Fruit fly (Drosophila melanogaster): ENCODE measurements around the gene CG4995.
A peak's percentile ranks its signal among the peaks of the same experiment; 100 is the strongest.

Gene CG4995

DNA sequence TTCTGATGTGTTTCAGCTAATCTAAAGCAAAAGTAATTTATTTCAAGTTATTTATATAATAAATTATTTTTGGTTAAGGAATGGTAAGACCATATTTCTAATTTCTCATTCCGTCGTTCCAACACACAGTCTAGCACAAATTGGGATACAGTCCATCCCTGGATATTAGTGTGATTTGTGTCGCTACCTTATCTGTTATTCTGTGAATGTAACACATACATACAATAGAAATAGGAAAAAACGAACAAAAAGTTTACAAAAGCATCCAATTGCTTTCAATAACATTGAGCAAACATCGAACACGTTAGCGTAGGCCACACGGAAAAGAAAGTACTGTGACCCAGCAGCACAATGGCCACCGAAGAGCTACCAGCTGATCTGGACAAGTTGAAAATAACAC is 44.2 kb downstream of the CG4995 start, which contains the start of gene CG5056 (continued):
- TF ChIP-seq CG42726 (GFP tag; IDR thresholded peaks at IDR 0.05; ENCODE audit: partially characterized antibody): no peak
- no peak for TF ChIP-seq Dbx (GFP tag; IDR thresholded peaks at IDR 0.05)
- TF ChIP-seq CG31224 (GFP tag; IDR thresholded peaks at IDR 0.05): no peak
- no peak for TF ChIP-seq CG12071 (GFP tag; optimal IDR thresholded peaks at IDR 0.05)
- peak; percentile 87 for TF ChIP-seq CG11723 (GFP tag; optimal IDR thresholded peaks at IDR 0.05)
- peak; percentile 54; the same call in 2 of the 3 replicates for TF ChIP-seq CG17361 (GFP tag; IDR thresholded peaks at IDR 0.05)
- no peak for TF ChIP-seq caup (GFP tag; optimal IDR thresholded peaks at IDR 0.05; ENCODE audit: severe bottlenecking)
- TF ChIP-seq tup (GFP tag; optimal IDR thresholded peaks at IDR 0.05): no peak
- TF ChIP-seq CG3726 (GFP tag; IDR thresholded peaks at IDR 0.05): no peak
- TF ChIP-seq Lim3 (GFP tag; IDR thresholded peaks at IDR 0.05): no peak
- TF ChIP-seq Neu2 (GFP tag; optimal IDR thresholded peaks at IDR 0.05; ENCODE audit: borderline replicate concordance): no peak
- TF ChIP-seq CG4328 (GFP tag; optimal IDR thresholded peaks at IDR 0.05): no peak
- no peak for TF ChIP-seq seq (GFP tag; IDR thresholded peaks at IDR 0.05)
- TF ChIP-seq nerfin-2 (GFP tag; IDR thresholded peaks at IDR 0.05; ENCODE audit: partially characterized antibody): no peak
- peak in 1 of 2 experiments; percentile 66 for TF ChIP-seq crp (GFP tag; optimal IDR thresholded peaks at IDR 0.05)
- no peak for TF ChIP-seq corto (GFP tag; optimal IDR thresholded peaks at IDR 0.05)
- no peak for TF ChIP-seq CG17385 (GFP tag; optimal IDR thresholded peaks at IDR 0.05)
- TF ChIP-seq pros (GFP tag; optimal IDR thresholded peaks at IDR 0.05): no peak
- no peak for TF ChIP-seq CG15601 (tag; optimal IDR thresholded peaks at IDR 0.05)
- TF ChIP-seq grau (tag; optimal IDR thresholded peaks at IDR 0.05): peak; percentile 34
- peak in 1 of 3 experiments; percentile 77 for TF ChIP-seq Stat92E (GFP tag; optimal IDR thresholded peaks at IDR 0.05)
- no peak for TF ChIP-seq Hmx (GFP tag; optimal IDR thresholded peaks at IDR 0.05)
- TF ChIP-seq NfI (GFP tag; optimal IDR thresholded peaks at IDR 0.05): peak; percentile 28
- no peak for TF ChIP-seq esg (GFP tag; conservative IDR thresholded peaks at IDR 0.05)
- TF ChIP-seq CG17912 (GFP tag; optimal IDR thresholded peaks at IDR 0.05): peak; percentile 19
- peak; percentile 49 for TF ChIP-seq sens (GFP tag)
- no peak for TF ChIP-seq ato (GFP tag; IDR thresholded peaks at IDR 0.05; ENCODE audit: partially characterized antibody)
- TF ChIP-seq D (optimal IDR thresholded peaks at IDR 0.05): no peak
- TF ChIP-seq D (GFP tag; optimal IDR thresholded peaks at IDR 0.05): peak; percentile 22
- no peak for TF ChIP-seq CG30431 (GFP tag; optimal IDR thresholded peaks at IDR 0.05)
- no peak for TF ChIP-seq klu (GFP tag; IDR thresholded peaks at IDR 0.05)
- TF ChIP-seq CG10565 (GFP tag; optimal IDR thresholded peaks at IDR 0.05): no peak
- no peak for TF ChIP-seq CG5180 (GFP tag; optimal IDR thresholded peaks at IDR 0.05)
- TF ChIP-seq tna (GFP tag; IDR thresholded peaks at IDR 0.05; ENCODE audit: partially characterized antibody): no peak
- TF ChIP-seq Myb (GFP tag; optimal IDR thresholded peaks at IDR 0.05): no peak
- no peak for TF ChIP-seq CG2129 (GFP tag; IDR thresholded peaks at IDR 0.05; ENCODE audit: partially characterized antibody)
- TF ChIP-seq Blimp-1 (GFP tag; optimal IDR thresholded peaks at IDR 0.05): no peak
- TF ChIP-seq Spps (tag; optimal IDR thresholded peaks at IDR 0.05): no peak
- TF ChIP-seq CG3407 (GFP tag; optimal IDR thresholded peaks at IDR 0.05): no peak
- TF ChIP-seq HLH4C (GFP tag; IDR thresholded peaks at IDR 0.05; ENCODE audit: partially characterized antibody): no peak
- no peak for TF ChIP-seq Elba2 (GFP tag; optimal IDR thresholded peaks at IDR 0.05)
- TF ChIP-seq Asciz (GFP tag; optimal IDR thresholded peaks at IDR 0.05): no peak
- TF ChIP-seq Dll (GFP tag; IDR thresholded peaks at IDR 0.05; ENCODE audit: partially characterized antibody): peak; percentile 28; the same call in 1 of the 4 replicates
- peak; percentile 83 for TF ChIP-seq CG17802 (tag; optimal IDR thresholded peaks at IDR 0.05)
- peak; percentile 75 for TF ChIP-seq CG32767 (GFP tag; IDR thresholded peaks at IDR 0.05)
- no peak for TF ChIP-seq CG10366 (GFP tag; IDR thresholded peaks at IDR 0.05)
- peak; percentile 26 for TF ChIP-seq Sry-δ (GFP tag; optimal IDR thresholded peaks at IDR 0.05)
- no peak for TF ChIP-seq CG7556 (GFP tag; optimal IDR thresholded peaks at IDR 0.05)
- TF ChIP-seq Bgb (GFP tag; IDR thresholded peaks at IDR 0.05; ENCODE audit: partially characterized antibody): no peak; the same call in 1 of the 2 replicates
